Worm (Caenorhabditis elegans): ENCODE measurements around the gene sas-5.

The sas-5 gene

ce11 chrV:11618173-11618572 lies 7.6 kb downstream of the sas-5 start, which contains the start of gene glb-15:
TSS of gene glb-15 (minus strand) at chrV:11618273.
- TF ChIP-seq tbp1 (GFP tag; optimal IDR thresholded peaks at IDR 0.05), result no peak
- TF ChIP-seq rpc-1 (optimal IDR thresholded peaks at IDR 0.05), result no peak
- no peak for TF ChIP-seq rpc-1 (tag; optimal IDR thresholded peaks at IDR 0.05)
- no peak for TF ChIP-seq nfyb-1 (GFP tag; IDR thresholded peaks at IDR 0.05)
- TF ChIP-seq attf-3 (GFP tag; conservative IDR thresholded peaks at IDR 0.05), result no peak
- TF ChIP-seq ceh-91 (GFP tag; IDR thresholded peaks at IDR 0.05), result no peak
- TF ChIP-seq F10E7.11 (tag; optimal IDR thresholded peaks at IDR 0.05), result no peak
- TF ChIP-seq ccch-3 (GFP tag; optimal IDR thresholded peaks at IDR 0.05), result no peak
- TF ChIP-seq F57C9.4 (tag; optimal IDR thresholded peaks at IDR 0.05), result no peak

- TF ChIP-seq F33H1.4 (GFP tag; IDR thresholded peaks at IDR 0.05) (no peak), bed-2 (GFP tag; IDR thresholded peaks at IDR 0.05) (no peak), mel-28 (tag; optimal IDR thresholded peaks at IDR 0.05; ENCODE audit: borderline replicate concordance) (no peak), ceh-100 (GFP tag; IDR thresholded peaks at IDR 0.05) (no peak), lin-35 (GFP tag; optimal IDR thresholded peaks at IDR 0.05) (no peak), lir-1 (GFP tag; conservative IDR thresholded peaks at IDR 0.05) (no peak), tlf-1 (GFP tag; optimal IDR thresholded peaks at IDR 0.05) (no peak), ekl-4 (GFP tag; IDR thresholded peaks at IDR 0.05) (no peak), hmg-1.2 (GFP tag; IDR thresholded peaks at IDR 0.05) (no peak), attf-5 (GFP tag; optimal IDR thresholded peaks at IDR 0.05) (no peak), C17E4.6 (GFP tag; IDR thresholded peaks at IDR 0.05) (no peak), madf-6 (GFP tag; IDR thresholded peaks at IDR 0.05) (no peak), T26A5.8 (tag; optimal IDR thresholded peaks at IDR 0.05) (no peak), snpc-1.1 (tag; optimal IDR thresholded peaks at IDR 0.05; ENCODE audit: insufficient read depth) (no peak), egrh-3 (GFP tag; IDR thresholded peaks at IDR 0.05) (no peak)
Observed at ce11 chrV:11620081-11620480, 9.5 kb downstream of the sas-5 start.

DNA sequence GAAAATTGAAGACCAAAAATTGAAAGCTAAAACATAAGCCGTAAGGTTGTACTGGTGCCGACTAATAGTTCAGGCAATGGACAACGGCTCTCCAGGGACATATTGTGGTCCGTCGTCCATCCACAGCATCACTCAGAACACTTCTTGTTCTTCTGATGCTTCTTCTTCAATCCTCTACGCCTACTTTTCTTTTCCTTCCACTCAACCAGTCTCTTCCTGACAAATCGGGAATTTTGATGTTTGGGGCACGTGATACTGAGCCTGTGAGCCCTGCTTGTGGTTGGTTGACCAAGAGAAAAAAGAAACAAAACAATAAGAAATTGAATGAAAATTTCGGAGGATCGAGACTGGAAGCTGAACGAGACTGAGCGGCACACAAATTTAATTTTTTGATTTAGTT lies 10.7 kb downstream of the sas-5 start:
- no peak for TF ChIP-seq ztf-28 (GFP tag; IDR thresholded peaks at IDR 0.05)
- no peak for TF ChIP-seq sdz-38 (tag; optimal IDR thresholded peaks at IDR 0.05)
- TF ChIP-seq gei-17 (GFP tag; optimal IDR thresholded peaks at IDR 0.05), result no peak
- no peak for TF ChIP-seq T26A5.8 (tag; optimal IDR thresholded peaks at IDR 0.05)
- no peak for TF ChIP-seq ccch-3 (GFP tag; optimal IDR thresholded peaks at IDR 0.05)
- no peak for TF ChIP-seq nhr-80 (tag; optimal IDR thresholded peaks at IDR 0.05)
- TF ChIP-seq mes-4 (tag; optimal IDR thresholded peaks at IDR 0.05), result no peak
- no peak for TF ChIP-seq ZK185.1 (tag; optimal IDR thresholded peaks at IDR 0.05; ENCODE audit: poor library complexity, severe bottlenecking)
- TF ChIP-seq pha-4 (tag; optimal IDR thresholded peaks at IDR 0.05), result no peak
- TF ChIP-seq B0019.2 (GFP tag; conservative IDR thresholded peaks at IDR 0.05), result no peak

DNA sequence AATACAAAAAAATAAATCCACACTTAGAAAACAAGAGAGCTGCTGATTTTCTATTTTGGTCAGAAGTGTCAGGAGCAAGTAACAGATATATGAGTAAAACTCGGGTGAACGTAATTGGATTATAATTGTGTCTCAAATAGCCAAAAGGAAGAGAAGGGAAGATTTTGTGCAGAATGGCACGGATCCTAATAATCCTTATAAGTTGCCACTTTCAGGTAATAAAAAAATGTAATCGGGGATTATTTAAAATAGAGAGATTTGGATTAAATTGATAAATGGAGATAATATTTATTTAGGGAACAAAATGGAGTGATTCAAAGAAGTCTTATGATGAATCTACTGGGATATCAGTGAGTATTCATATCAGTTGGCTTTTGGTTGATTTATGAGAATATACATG lies 14.4 kb downstream of the sas-5 start:
- TF ChIP-seq Y79H2A.3 (GFP tag; conservative IDR thresholded peaks at IDR 0.05), result no peak
- no peak for TF ChIP-seq rcor-1 (GFP tag; IDR thresholded peaks at IDR 0.05)
- no peak for TF ChIP-seq gei-17 (GFP tag; optimal IDR thresholded peaks at IDR 0.05)
- no peak for TF ChIP-seq let-607 (tag; optimal IDR thresholded peaks at IDR 0.05)
- no peak for TF ChIP-seq aptf-2 (GFP tag; conservative IDR thresholded peaks at IDR 0.05)
- TF ChIP-seq sptf-2 (GFP tag; optimal IDR thresholded peaks at IDR 0.05), result no peak
- TF ChIP-seq hrde-1 (tag; optimal IDR thresholded peaks at IDR 0.05; ENCODE audit: borderline replicate concordance), result no peak
- TF ChIP-seq nfyb-1 (GFP tag; IDR thresholded peaks at IDR 0.05), result no peak
- TF ChIP-seq him-1 (tag; optimal IDR thresholded peaks at IDR 0.05), result no peak
- TF ChIP-seq lin-54 (GFP tag; optimal IDR thresholded peaks at IDR 0.05), result no peak
